Fruit fly (Drosophila melanogaster) whole organism, prepupa: ENCODE results near the gene CG12984.
A peak's percentile ranks its signal among the peaks of the same experiment; 100 is the strongest.

Experiments
- Blimp-1 ChIP-seq: fragments of 200-800 bp; sonication (Bioruptor generic); optimal IDR thresholded peaks from 3 replicates; lab custom pipeline; 2017; ENCODE audit warnings: missing biosample characterization, missing genetic modification characterization, mild to moderate bottlenecking, moderate library complexity, missing genetic modification reagents
- CG10631 ChIP-seq: fragments of 200-800 bp; sonication (Bioruptor generic); optimal IDR thresholded peaks from 2 replicates; lab custom pipeline; 2016; ENCODE audit warnings: missing biosample characterization, missing genetic modification characterization
- CG10669 ChIP-seq: fragments of 200-800 bp; sonication (Bioruptor generic); optimal IDR thresholded peaks from 3 replicates; lab custom pipeline; 2018; ENCODE audit warnings: missing biosample characterization, mild to moderate bottlenecking, missing genetic modification characterization, moderate library complexity
- CG11294 ChIP-seq: fragments of 200-800 bp; sonication (Bioruptor generic); IDR thresholded peaks from 2 replicates; pipeline ENCODE4 v1.3.6; 2022; ENCODE audit warnings: missing biosample characterization, missing genetic modification characterization
- CG11762 ChIP-seq: fragments of 200-800 bp; sonication (Bioruptor generic); optimal IDR thresholded peaks from 3 replicates; lab custom pipeline; 2016; ENCODE audit warnings: missing biosample characterization, missing genetic modification characterization; ENCODE audit not compliant: insufficient read depth
- CG11902 ChIP-seq: fragments of 200-800 bp; sonication (Bioruptor generic); optimal IDR thresholded peaks from 3 replicates; lab custom pipeline; 2016; ENCODE audit warnings: missing biosample characterization, missing genetic modification characterization
- CG15336 ChIP-seq: fragments of 200-800 bp; sonication (Bioruptor generic); IDR thresholded peaks from 2 replicates; pipeline ENCODE4 v1.3.6; 2022; ENCODE audit warnings: missing biosample characterization, missing genetic modification characterization
- CG1621 ChIP-seq: fragments of 200-800 bp; sonication (Bioruptor generic); optimal IDR thresholded peaks from 3 replicates; lab custom pipeline; 2018; ENCODE audit warnings: missing biosample characterization, mild to moderate bottlenecking, missing genetic modification characterization
- CG16779 ChIP-seq: fragments of 200-800 bp; sonication (Bioruptor generic); optimal IDR thresholded peaks from 3 replicates; lab custom pipeline; 2017; ENCODE audit warnings: missing biosample characterization, mild to moderate bottlenecking, missing genetic modification characterization
- CG3032 ChIP-seq: fragments of 200-800 bp; optimal IDR thresholded peaks from 2 replicates; lab custom pipeline; 2019; ENCODE audit warnings: missing biosample characterization, mild to moderate bottlenecking, missing genetic modification characterization, moderate library complexity
- CG31627 ChIP-seq: fragments of 200-800 bp; sonication (Bioruptor generic); optimal IDR thresholded peaks from 3 replicates; lab custom pipeline; 2016; ENCODE audit warnings: missing biosample characterization, missing genetic modification characterization
- CG32006 ChIP-seq: fragments of 200-800 bp; sonication (Bioruptor generic); optimal IDR thresholded peaks from 3 replicates; lab custom pipeline; 2017; ENCODE audit warnings: missing biosample characterization, mild to moderate bottlenecking, missing genetic modification characterization
- CG34406 ChIP-seq: fragments of 200-800 bp; sonication (Bioruptor generic); optimal IDR thresholded peaks from 3 replicates; lab custom pipeline; 2016; ENCODE audit warnings: missing biosample characterization, missing genetic modification characterization
- CG4318 ChIP-seq: fragments of 200-800 bp; sonication (Bioruptor generic); optimal IDR thresholded peaks from 3 replicates; lab custom pipeline; 2017; ENCODE audit warnings: missing biosample characterization, mild to moderate bottlenecking, missing genetic modification characterization
- CG6163 ChIP-seq: fragments of 200-800 bp; sonication (Bioruptor generic); IDR thresholded peaks from 3 replicates; pipeline ENCODE4 v1.3.6; 2022; ENCODE audit warnings: missing biosample characterization, missing genetic modification characterization
- CG6276 ChIP-seq: fragments of 200-800 bp; sonication (Bioruptor generic); optimal IDR thresholded peaks from 2 replicates; lab custom pipeline; 2017; ENCODE audit warnings: missing biosample characterization, mild to moderate bottlenecking, missing genetic modification characterization
- CG6792 ChIP-seq: fragments of 200-800 bp; sonication (Bioruptor generic); optimal IDR thresholded peaks from 3 replicates; lab custom pipeline; 2016; ENCODE audit warnings: missing biosample characterization, missing genetic modification characterization
- CG7368 ChIP-seq: fragments of 200-800 bp; sonication (Bioruptor generic); optimal IDR thresholded peaks from 3 replicates; lab custom pipeline; 2016; ENCODE audit warnings: missing biosample characterization, missing genetic modification characterization
- CG8119 ChIP-seq: fragments of 200-800 bp; sonication (Bioruptor generic); IDR thresholded peaks from 3 replicates; pipeline ENCODE4 v1.3.6; 2022; ENCODE audit warnings: missing biosample characterization, missing genetic modification characterization
- CG8319 ChIP-seq: fragments of 200-800 bp; sonication (Bioruptor generic); optimal IDR thresholded peaks from 3 replicates; lab custom pipeline; 2016; ENCODE audit warnings: missing biosample characterization, missing genetic modification characterization
- Eip93F ChIP-seq: fragments of 200-800 bp; sonication (Bioruptor generic); optimal IDR thresholded peaks from 2 replicates; lab custom pipeline; 2016; ENCODE audit warnings: missing biosample characterization, mild to moderate bottlenecking, missing genetic modification characterization
- Ets21C ChIP-seq: fragments of 200-800 bp; sonication (Bioruptor generic); optimal IDR thresholded peaks from 3 replicates; lab custom pipeline; 2016; ENCODE audit warnings: missing biosample characterization, missing genetic modification characterization
- Gug ChIP-seq: fragments of 200-800 bp; sonication (Bioruptor generic); IDR thresholded peaks from 2 replicates; pipeline ENCODE4 v1.3.6; 2022; ENCODE audit warnings: missing biosample characterization, missing genetic modification characterization
- Hr38 ChIP-seq: sonication (Bioruptor generic); optimal IDR thresholded peaks from 2 replicates; lab custom pipeline; 2016; ENCODE audit warnings: missing biosample characterization, missing genetic modification characterization
- Hr39 ChIP-seq: fragments of 200-800 bp; sonication (Bioruptor generic); optimal IDR thresholded peaks from 2 replicates; lab custom pipeline; 2016; ENCODE audit warnings: missing biosample characterization, missing genetic modification characterization
- Hr4 ChIP-seq: fragments of 200-800 bp; sonication (Bioruptor generic); optimal IDR thresholded peaks from 3 replicates; lab custom pipeline; 2016; ENCODE audit warnings: missing biosample characterization, missing genetic modification characterization
- Met ChIP-seq: fragments of 200-800 bp; sonication (Bioruptor generic); optimal IDR thresholded peaks from 3 replicates; lab custom pipeline; 2016; ENCODE audit warnings: missing biosample characterization, missing genetic modification characterization
- Smox ChIP-seq: fragments of 200-800 bp; sonication (Bioruptor generic); optimal IDR thresholded peaks from 3 replicates; lab custom pipeline; 2016; ENCODE audit warnings: missing biosample characterization, missing genetic modification characterization
- Sox102F ChIP-seq: fragments of 200-800 bp; sonication (Bioruptor generic); optimal IDR thresholded peaks from 2 replicates; lab custom pipeline; 2016; ENCODE audit warnings: missing biosample characterization, mild to moderate bottlenecking, missing genetic modification characterization
- achi ChIP-seq: fragments of 200-800 bp; sonication (Bioruptor generic); optimal IDR thresholded peaks from 3 replicates; lab custom pipeline; 2016; ENCODE audit warnings: missing biosample characterization, missing genetic modification characterization
- acj6 ChIP-seq: fragments of 200-800 bp; sonication (Bioruptor generic); optimal IDR thresholded peaks from 3 replicates; lab custom pipeline; 2016; ENCODE audit warnings: missing biosample characterization, missing genetic modification characterization
- dac ChIP-seq: fragments of 200-800 bp; sonication (Bioruptor generic); optimal IDR thresholded peaks from 2 replicates; lab custom pipeline; 2017; ENCODE audit warnings: missing biosample characterization, mild to moderate bottlenecking, missing genetic modification characterization
- dsx ChIP-seq: fragments of 200-800 bp; optimal IDR thresholded peaks from 3 replicates; lab custom pipeline; 2019; ENCODE audit warnings: missing biosample characterization, mild to moderate bottlenecking, missing genetic modification characterization, moderate library complexity; ENCODE audit not compliant: poor library complexity, severe bottlenecking
- esn ChIP-seq: fragments of 200-800 bp; sonication (Bioruptor generic); optimal IDR thresholded peaks from 2 replicates; lab custom pipeline; 2016; ENCODE audit warnings: missing biosample characterization, mild to moderate bottlenecking, missing genetic modification characterization, moderate library complexity
- fd59A ChIP-seq: fragments of 200-800 bp; sonication (Bioruptor generic); optimal IDR thresholded peaks from 2 replicates; lab custom pipeline; 2017; ENCODE audit warnings: missing biosample characterization, mild to moderate bottlenecking, missing genetic modification characterization, missing genetic modification reagents
- fd85E ChIP-seq: fragments of 200-800 bp; sonication (Bioruptor generic); optimal IDR thresholded peaks from 3 replicates; lab custom pipeline; 2016; ENCODE audit warnings: missing biosample characterization, missing genetic modification characterization
- fkh ChIP-seq: fragments of 200-800 bp; sonication (Bioruptor generic); optimal IDR thresholded peaks from 3 replicates; lab custom pipeline; 2017; ENCODE audit warnings: missing biosample characterization, mild to moderate bottlenecking, missing genetic modification characterization, moderate library complexity
- lz ChIP-seq: fragments of 200-800 bp; sonication (Bioruptor generic); optimal IDR thresholded peaks from 3 replicates; lab custom pipeline; 2016; ENCODE audit warnings: missing biosample characterization, missing genetic modification characterization
- net ChIP-seq: fragments of 200-800 bp; sonication (Bioruptor generic); optimal IDR thresholded peaks from 3 replicates; lab custom pipeline; 2016; ENCODE audit warnings: missing biosample characterization, missing genetic modification characterization
- pdm3 ChIP-seq: fragments of 200-800 bp; sonication (Bioruptor generic); optimal IDR thresholded peaks from 3 replicates; lab custom pipeline; 2016; ENCODE audit warnings: missing biosample characterization, missing genetic modification characterization
- salr ChIP-seq, 2 experiments: fragments of 200-800 bp; sonication (Bioruptor generic); optimal IDR thresholded peaks; 3 replicates each; lab custom pipeline; 2016 to 2018; ENCODE audit warnings: missing biosample characterization in 2 of 2, missing genetic modification characterization in 2 of 2, mild to moderate bottlenecking in 1 of 2
- spab ChIP-seq: fragments of 200-800 bp; sonication (Bioruptor generic); optimal IDR thresholded peaks from 2 replicates; lab custom pipeline; 2017; ENCODE audit warnings: missing biosample characterization, mild to moderate bottlenecking, missing genetic modification characterization, missing genetic modification reagents
- ss ChIP-seq, 2 experiments: fragments of 200-800 bp; sonication (Bioruptor generic); optimal IDR thresholded peaks; 2 replicates in 1 of 2; 3 replicates in 1 of 2; lab custom pipeline; 2017 to 2018; ENCODE audit warnings: mild to moderate bottlenecking in 2 of 2, missing biosample characterization in 2 of 2, missing genetic modification characterization in 2 of 2, moderate library complexity in 1 of 2
- topi ChIP-seq: fragments of 200-800 bp; sonication (Bioruptor generic); optimal IDR thresholded peaks from 3 replicates; lab custom pipeline; 2016; ENCODE audit warnings: missing biosample characterization, missing genetic modification characterization
- vri ChIP-seq: fragments of 200-800 bp; sonication (Bioruptor generic); optimal IDR thresholded peaks from 3 replicates; lab custom pipeline; 2016; ENCODE audit warnings: missing biosample characterization, mild to moderate bottlenecking, missing genetic modification characterization

CG12984 gene

dm6 chr3L:20951477-20952120, 39.9 kb upstream of the CG12984 start (continued):
- TF ChIP-seq CG31627 (GFP tag; lab: Kevin White, UChicago) (peak; percentile 67), lz (GFP tag; lab: Kevin White, UChicago) (peak; percentile 69), CG1621 (peak; percentile 83), Met (GFP tag; lab: Kevin White, UChicago) (peak; percentile 76), CG6792 (GFP tag; lab: Kevin White, UChicago) (peak; percentile 78), CG3032 (tag; lab: Kevin White, UChicago) (peak; percentile 86), Hr39 (GFP tag; lab: Kevin White, UChicago) (peak; percentile 74), CG34406 (GFP tag; lab: Kevin White, UChicago) (peak; percentile 78), dsx (GFP tag; lab: Kevin White, UChicago) (peak; percentile 82), CG6163 (GFP tag; lab: Robert Waterston, UW) (peak; percentile 93), Eip93F (GFP tag; lab: Kevin White, UChicago) (no peak), fkh (GFP tag; lab: Kevin White, UChicago) (no peak), net (GFP tag; lab: Kevin White, UChicago) (peak; percentile 80), Smox (peak; percentile 64), CG10631 (GFP tag; lab: Kevin White, UChicago) (peak; percentile 93), CG4318 (GFP tag; lab: Kevin White, UChicago) (peak; percentile 70), Gug (GFP tag; lab: Robert Waterston, UW) (peak; percentile 60), CG11294 (GFP tag; lab: Robert Waterston, UW) (peak; percentile 62), Blimp-1 (no peak)

- TF ChIP-seq CG6792 (GFP tag; lab: Kevin White, UChicago) (no peak), dac (GFP tag; lab: Kevin White, UChicago) (no peak), CG11902 (peak; percentile 12), dsx (GFP tag; lab: Kevin White, UChicago) (peak; percentile 51), Smox (peak; percentile 55), CG8319 (no peak), Ets21C (GFP tag; lab: Kevin White, UChicago) (peak; percentile 7), fd59A (peak; percentile 44), CG11294 (GFP tag; lab: Robert Waterston, UW) (no peak), esn (GFP tag; lab: Kevin White, UChicago) (peak; percentile 63), CG10669 (GFP tag; lab: Kevin White, UChicago) (peak; percentile 72), Hr39 (GFP tag; lab: Kevin White, UChicago) (peak; percentile 46), lz (GFP tag; lab: Kevin White, UChicago) (peak; percentile 29), CG1621 (peak; percentile 18), pdm3 (GFP tag; lab: Kevin White, UChicago) (peak; percentile 71), CG6276 (GFP tag; lab: Kevin White, UChicago) (peak; percentile 37), net (GFP tag; lab: Kevin White, UChicago) (peak; percentile 13), Hr4 (GFP tag; lab: Kevin White, UChicago) (peak; percentile 52), achi (GFP tag; lab: Kevin White, UChicago) (peak; percentile 56), CG7368 (GFP tag; lab: Kevin White, UChicago) (no peak), ss (GFP tag; optimal IDR thresholded peaks at IDR 0.05; lab: Kevin White, UChicago) (peak; percentile 65 to 76), CG11762 (GFP tag; lab: Kevin White, UChicago) (peak; percentile 33), CG8119 (GFP tag; lab: Robert Waterston, UW) (peak; percentile 57), topi (GFP tag; lab: Kevin White, UChicago) (peak; percentile 59), vri (no peak), spab (GFP tag; lab: Kevin White, UChicago) (peak; percentile 55), CG32006 (GFP tag; lab: Kevin White, UChicago) (peak; percentile 51), CG16779 (no peak), fkh (GFP tag; lab: Kevin White, UChicago) (no peak), acj6 (peak; percentile 58), Met (GFP tag; lab: Kevin White, UChicago) (peak; percentile 70), Sox102F (peak; percentile 47), fd85E (no peak), Blimp-1 (no peak), CG4318 (GFP tag; lab: Kevin White, UChicago) (peak; percentile 42), Eip93F (GFP tag; lab: Kevin White, UChicago) (no peak), CG6163 (GFP tag; lab: Robert Waterston, UW) (peak; percentile 46), CG15336 (GFP tag; lab: Robert Waterston, UW) (peak; percentile 68), Gug (GFP tag; lab: Robert Waterston, UW) (no peak), Hr38 (GFP tag; lab: Kevin White, UChicago) (no peak), salr (GFP tag; optimal IDR thresholded peaks at IDR 0.05; lab: Kevin White, UChicago) (peak in 1 of 2 experiments; percentile 48)
Measured at dm6 chr3L:20952121-20952487, 39.4 kb upstream of the CG12984 start.
